Worm (Caenorhabditis elegans): ENCODE results near the gene nhr-236.
A peak's percentile ranks its signal among the peaks of the same experiment; 100 is the strongest.

Gene nhr-236

DNA sequence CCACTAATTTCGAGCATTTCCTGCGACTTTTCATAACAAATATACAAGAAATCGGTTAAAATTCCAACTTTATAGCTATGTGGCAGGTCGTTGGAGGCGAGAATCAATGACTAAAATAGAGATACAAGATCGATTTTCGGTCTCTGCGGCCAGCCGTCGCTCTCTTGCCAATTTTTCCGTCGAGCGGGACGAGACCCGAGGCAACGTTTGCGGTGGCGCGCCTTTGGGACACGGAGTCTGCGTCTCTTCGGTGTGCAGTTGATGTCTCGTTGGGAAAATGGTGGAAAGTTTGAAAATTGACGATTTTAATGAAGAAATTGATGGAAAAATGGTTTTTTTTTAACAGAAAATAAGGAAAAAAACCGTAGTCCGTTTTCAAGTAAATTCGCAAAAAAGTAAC is 12.6 kb downstream of the nhr-236 start (continued):
- TF ChIP-seq vab-15 (tag; optimal IDR thresholded peaks at IDR 0.05) (no peak), tbx-2 (tag; optimal IDR thresholded peaks at IDR 0.05) (peak; percentile 22), Y116A8C.19 (tag; optimal IDR thresholded peaks at IDR 0.05; ENCODE audit: borderline replicate concordance) (no peak), isw-1 (GFP tag; IDR thresholded peaks at IDR 0.05) (peak; percentile 23; the same call in 1 of the 2 replicates), mab-9 (GFP tag; IDR thresholded peaks at IDR 0.05) (no peak), pqm-1 (tag; optimal IDR thresholded peaks at IDR 0.05) (no peak), ceh-88 (GFP tag; IDR thresholded peaks at IDR 0.05) (0 out of 2 replicates have a peak, but pooled peaks have one; percentile 12), blmp-1 (tag; optimal IDR thresholded peaks at IDR 0.05) (peak; percentile 9), ces-1 (GFP tag; optimal IDR thresholded peaks at IDR 0.05) (no peak), unc-86 (tag; optimal IDR thresholded peaks at IDR 0.05) (no peak), skn-1 (tag; optimal IDR thresholded peaks at IDR 0.05) (no peak), dpl-1 (GFP tag; optimal IDR thresholded peaks at IDR 0.05) (peak; percentile 53 to 81 (median 75)), fkh-10 (GFP tag; optimal IDR thresholded peaks at IDR 0.05) (no peak), rnt-1 (tag; optimal IDR thresholded peaks at IDR 0.05) (peak; percentile 41), xbp-1 (tag; optimal IDR thresholded peaks at IDR 0.05) (peak; percentile 32), hpl-2 (GFP tag; optimal IDR thresholded peaks at IDR 0.05) (no peak), irx-1 (tag; optimal IDR thresholded peaks at IDR 0.05) (no peak), sox-4 (tag; optimal IDR thresholded peaks at IDR 0.05) (no peak), jun-1 (tag; optimal IDR thresholded peaks at IDR 0.05) (no peak), nhr-76 (tag; optimal IDR thresholded peaks at IDR 0.05) (no peak), nhr-237 (tag; optimal IDR thresholded peaks at IDR 0.05) (peak; percentile 52), ama-1 (optimal IDR thresholded peaks at IDR 0.05) (no peak), sptf-1 (tag; optimal IDR thresholded peaks at IDR 0.05) (no peak), efl-3 (GFP tag; optimal IDR thresholded peaks at IDR 0.05) (no peak), ceh-8 (GFP tag; optimal IDR thresholded peaks at IDR 0.05) (no peak), lin-14 (GFP tag; optimal IDR thresholded peaks at IDR 0.05) (peak; percentile 83), nhr-90 (tag; optimal IDR thresholded peaks at IDR 0.05; ENCODE audit: poor library complexity) (no peak), F16B12.6 (tag; optimal IDR thresholded peaks at IDR 0.05) (peak; percentile 14), snu-23 (GFP tag; optimal IDR thresholded peaks at IDR 0.05) (peak; percentile 84), ceh-63 (GFP tag; optimal IDR thresholded peaks at IDR 0.05) (no peak), nhr-28 (tag; optimal IDR thresholded peaks at IDR 0.05) (no peak), egl-27 (tag; optimal IDR thresholded peaks at IDR 0.05) (no peak), tlp-1 (tag; optimal IDR thresholded peaks at IDR 0.05) (no peak), lin-13 (GFP tag; optimal IDR thresholded peaks at IDR 0.05) (peak; percentile 19), lin-39 (tag; optimal IDR thresholded peaks at IDR 0.05) (no peak), fkh-4 (tag; optimal IDR thresholded peaks at IDR 0.05; ENCODE audit: borderline replicate concordance) (no peak), lsy-2 (tag; optimal IDR thresholded peaks at IDR 0.05) (peak; percentile 26 to 69), C16A3.4 (tag; optimal IDR thresholded peaks at IDR 0.05) (peak; percentile 42), pag-3 (tag; optimal IDR thresholded peaks at IDR 0.05; ENCODE audit: borderline replicate concordance, insufficient read depth) (no peak), C04F5.9 (tag; optimal IDR thresholded peaks at IDR 0.05) (no peak), hlh-4 (tag; optimal IDR thresholded peaks at IDR 0.05) (no peak), pax-3 (tag; optimal IDR thresholded peaks at IDR 0.05) (no peak), ets-5 (GFP tag; IDR thresholded peaks at IDR 0.05) (no peak), nhr-85 (tag) (no peak), zip-4 (GFP tag; optimal IDR thresholded peaks at IDR 0.05) (no peak), elt-3 (tag; optimal IDR thresholded peaks at IDR 0.05) (peak in 3 of 6 experiments; percentile 20 to 30 (median 27)), mep-1 (tag; optimal IDR thresholded peaks at IDR 0.05) (peak; percentile 16), unc-30 (tag; optimal IDR thresholded peaks at IDR 0.05) (no peak), nhr-12 (tag; optimal IDR thresholded peaks at IDR 0.05) (no peak), ztf-4 (tag; optimal IDR thresholded peaks at IDR 0.05) (no peak), zag-1 (tag; optimal IDR thresholded peaks at IDR 0.05) (no peak), snpc-4 (tag; optimal IDR thresholded peaks at IDR 0.05) (no peak), nhr-47 (tag; optimal IDR thresholded peaks at IDR 0.05) (peak; percentile 43), aly-2 (tag; optimal IDR thresholded peaks at IDR 0.05) (no peak)
